Worm (Caenorhabditis elegans) whole organism, L3 larva: ENCODE measurements around the gene T16H12.3.

ENCODE experiments used
- ceh-28 ChIP-seq: fragments of 150-350 bp; optimal IDR thresholded peaks from 2 replicates; lab custom pipeline; 2014; ENCODE audit warnings: missing biosample characterization, missing genetic modification reagents, missing genetic modification characterization
- ceh-82 ChIP-seq: fragments of 150-350 bp; optimal IDR thresholded peaks from 2 replicates; lab custom pipeline; 2014; ENCODE audit warnings: missing biosample characterization, missing genetic modification characterization
- elt-3 ChIP-seq, 3 experiments: fragments of 150-350 bp in 1 of 3; sonication (generic microtip) in 2 of 3; optimal IDR thresholded peaks; 2 replicates in 2 of 3; 4 replicates in 1 of 3; lab custom pipeline; 2014 to 2017; ENCODE audit warnings: missing biosample characterization in 3 of 3, missing genetic modification characterization in 3 of 3
- lin-39 ChIP-seq: fragments of 150-350 bp; optimal IDR thresholded peaks from 2 replicates; lab custom pipeline; 2018; ENCODE audit warnings: missing biosample characterization, missing genetic modification reagents, missing genetic modification characterization
- nhr-11 ChIP-seq: fragments of 150-350 bp; optimal IDR thresholded peaks from 2 replicates; lab custom pipeline; 2014; ENCODE audit warnings: missing biosample characterization, missing genetic modification characterization
- nhr-237 ChIP-seq: fragments of 150-350 bp; optimal IDR thresholded peaks from 2 replicates; lab custom pipeline; 2014; ENCODE audit warnings: missing biosample characterization, missing genetic modification characterization
- nhr-76 ChIP-seq: fragments of 150-350 bp; sonication (generic microtip); optimal IDR thresholded peaks from 5 replicates; lab custom pipeline; 2014; ENCODE audit warnings: missing biosample characterization, missing genetic modification characterization
- unc-39 ChIP-seq: sonication (generic microtip); optimal IDR thresholded peaks from 4 replicates; lab custom pipeline; 2017; ENCODE audit warnings: missing biosample characterization, missing genetic modification characterization
- unc-62 ChIP-seq: fragments of 150-350 bp; sonication (generic microtip); optimal IDR thresholded peaks from 4 replicates; lab custom pipeline; 2014; ENCODE audit warnings: missing biosample characterization, missing genetic modification reagents, missing genetic modification characterization
- ztf-11 ChIP-seq: fragments of 150-350 bp; optimal IDR thresholded peaks from 2 replicates; lab custom pipeline; 2014; ENCODE audit warnings: missing biosample characterization, missing genetic modification characterization

- TF ChIP-seq nhr-76 (tag; lab: Kevin White, UChicago) (no peak), ztf-11 (no peak), unc-39 (tag; lab: Kevin White, UChicago) (no peak), elt-3 (tag; optimal IDR thresholded peaks at IDR 0.05; lab: Kevin White, UChicago) (no peak), unc-62 (GFP tag; lab: Kevin White, UChicago) (no peak), ceh-28 (no peak), nhr-11 (tag; lab: Kevin White, UChicago) (no peak), lin-39 (tag; lab: Kevin White, UChicago) (no peak), ceh-82 (no peak), nhr-237 (tag; lab: Kevin White, UChicago) (no peak)
Observed at ce11 chrIII:10064140-10064539, 19.0 kb downstream of the T16H12.3 start, which contains the start of gene ekl-6.
